Fruit fly (Drosophila melanogaster) whole organism: ENCODE measurements around the gene Drsl2.

ENCODE experiments used
- CG8478 ChIP-seq: fragments of >200 bp; optimal IDR thresholded peaks from 2 replicates; lab custom pipeline; 2018; ENCODE audit warnings: inconsistent platforms
- Dll ChIP-seq: fragments of >200 bp; optimal IDR thresholded peaks from 2 replicates; lab custom pipeline; 2017
- EcR ChIP-seq, 2 experiments: fragments of >200 bp; optimal IDR thresholded peaks; 2 replicates each; lab custom pipeline; 2017; ENCODE audit warnings: missing biosample characterization in 2 of 2, missing genetic modification characterization in 2 of 2, missing genetic modification reagents in 2 of 2
- pan ChIP-seq: fragments of >200 bp; optimal IDR thresholded peaks from 2 replicates; lab custom pipeline; 2017
- psq ChIP-seq: fragments of >200 bp; optimal IDR thresholded peaks from 2 replicates; lab custom pipeline; 2017
- usp ChIP-seq: fragments of >200 bp; optimal IDR thresholded peaks from 2 replicates; lab custom pipeline; 2017; ENCODE audit warnings: missing biosample characterization, missing genetic modification characterization, mixed read lengths

The Drsl2 gene

DNA sequence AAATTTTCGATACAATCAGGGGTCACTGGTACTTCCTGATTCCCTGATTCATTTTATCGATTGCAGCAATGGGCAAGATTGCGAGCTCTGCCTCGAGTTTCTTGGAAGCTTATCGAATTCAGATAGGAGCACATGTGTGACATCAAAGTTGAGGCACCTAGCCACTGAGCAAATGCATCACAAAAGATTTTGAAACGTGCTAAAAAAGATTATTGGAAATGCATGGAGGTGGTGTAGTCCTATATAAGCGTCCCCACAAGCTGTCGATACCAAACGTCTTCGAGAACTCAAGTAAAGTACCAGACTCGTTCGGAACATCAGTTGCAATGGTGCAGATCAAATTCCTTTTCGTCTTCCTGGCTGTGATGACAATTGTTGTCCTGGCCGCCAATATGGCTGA lies at the start of gene Drsl2:
TSS of gene Drsl2 (plus strand) at position 301 of the 400 bp plus-strand sequence.
- no peak for TF ChIP-seq Dll (lab: Kevin White, UChicago)

DNA sequence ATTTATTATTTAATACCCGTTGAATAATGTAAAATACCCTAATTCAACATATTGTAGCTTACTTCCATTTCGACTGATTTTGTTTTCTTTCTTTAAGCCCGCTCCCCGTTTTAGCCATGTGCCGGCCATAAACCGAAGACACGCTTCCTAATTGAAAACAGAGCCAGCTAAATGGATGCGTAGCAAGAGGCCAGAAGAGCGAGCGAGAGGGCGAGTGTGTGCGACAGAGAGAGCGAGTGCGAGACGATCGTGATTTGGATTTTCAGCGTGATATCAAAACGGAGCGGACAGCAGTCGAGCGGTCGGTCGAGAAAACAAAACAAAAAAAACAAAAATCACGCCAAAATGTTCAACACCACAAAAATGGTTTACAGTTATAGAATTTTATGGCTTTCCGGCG lies 47.8 kb upstream of the Drsl2 start:
- no peak for TF ChIP-seq psq (lab: Kevin White, UChicago)
- no peak for TF ChIP-seq EcR (GFP tag; optimal IDR thresholded peaks at IDR 0.05; lab: Kevin White, UChicago)
- no peak for TF ChIP-seq Dll (lab: Kevin White, UChicago)
- TF ChIP-seq CG8478: no peak
- no peak for TF ChIP-seq usp (GFP tag; lab: Kevin White, UChicago)

DNA sequence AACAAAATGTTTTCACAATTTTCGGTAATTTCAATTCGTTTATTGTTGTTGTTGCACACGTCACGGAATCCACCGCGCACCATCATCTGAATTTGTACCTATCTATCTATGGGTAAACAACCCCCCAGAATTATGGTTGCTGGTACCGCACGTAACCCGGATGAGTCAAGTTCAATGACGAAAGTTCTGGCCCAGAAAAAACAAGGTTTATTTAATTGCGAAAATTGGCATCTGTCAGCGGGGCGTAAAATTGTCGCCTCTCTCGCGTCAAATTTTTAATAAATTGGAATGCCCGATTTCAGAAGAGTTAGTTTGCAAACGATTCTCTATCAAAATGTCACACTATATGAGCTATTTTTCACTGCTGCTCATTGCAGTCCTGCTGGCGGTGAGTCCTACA lies 46.0 kb upstream of the Drsl2 start, which contains the start of gene CG34265:
TSS of gene CG34265 (plus strand) at position 301 of the 400 bp plus-strand sequence.
- TF ChIP-seq Dll (lab: Kevin White, UChicago) (no peak), EcR (GFP tag; optimal IDR thresholded peaks at IDR 0.05; lab: Kevin White, UChicago) (no peak), CG8478 (no peak), pan (lab: Kevin White, UChicago) (no peak), usp (GFP tag; lab: Kevin White, UChicago) (no peak), psq (lab: Kevin White, UChicago) (no peak)

DNA sequence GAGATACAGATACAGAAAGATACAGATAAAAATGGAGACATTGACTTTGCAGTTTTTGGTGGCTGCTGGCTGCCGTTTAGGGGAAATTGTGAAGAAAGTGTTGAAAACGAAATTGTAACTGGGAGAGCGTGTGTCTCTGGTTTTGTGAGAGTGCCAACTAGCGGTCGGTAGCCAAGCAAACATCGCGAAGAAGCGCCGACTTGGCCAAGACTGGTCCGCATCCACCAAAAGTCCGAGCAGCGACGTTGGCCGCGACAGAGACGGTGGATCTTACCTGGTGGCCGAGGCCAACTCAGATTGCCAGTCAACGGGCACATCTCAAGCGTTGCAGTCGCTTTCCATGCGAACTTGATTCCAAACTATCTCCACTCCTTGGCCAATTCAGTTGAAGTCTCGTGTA lies 43.4 kb upstream of the Drsl2 start, which contains the start of gene CG14960:
TSS of gene CG14960 (plus strand) at position 301 of the 400 bp plus-strand sequence.
- TF ChIP-seq Dll (lab: Kevin White, UChicago) (no peak), pan (lab: Kevin White, UChicago) (no peak), CG8478 (no peak), psq (lab: Kevin White, UChicago) (no peak), usp (GFP tag; lab: Kevin White, UChicago) (no peak), EcR (GFP tag; optimal IDR thresholded peaks at IDR 0.05; lab: Kevin White, UChicago) (no peak)

DNA sequence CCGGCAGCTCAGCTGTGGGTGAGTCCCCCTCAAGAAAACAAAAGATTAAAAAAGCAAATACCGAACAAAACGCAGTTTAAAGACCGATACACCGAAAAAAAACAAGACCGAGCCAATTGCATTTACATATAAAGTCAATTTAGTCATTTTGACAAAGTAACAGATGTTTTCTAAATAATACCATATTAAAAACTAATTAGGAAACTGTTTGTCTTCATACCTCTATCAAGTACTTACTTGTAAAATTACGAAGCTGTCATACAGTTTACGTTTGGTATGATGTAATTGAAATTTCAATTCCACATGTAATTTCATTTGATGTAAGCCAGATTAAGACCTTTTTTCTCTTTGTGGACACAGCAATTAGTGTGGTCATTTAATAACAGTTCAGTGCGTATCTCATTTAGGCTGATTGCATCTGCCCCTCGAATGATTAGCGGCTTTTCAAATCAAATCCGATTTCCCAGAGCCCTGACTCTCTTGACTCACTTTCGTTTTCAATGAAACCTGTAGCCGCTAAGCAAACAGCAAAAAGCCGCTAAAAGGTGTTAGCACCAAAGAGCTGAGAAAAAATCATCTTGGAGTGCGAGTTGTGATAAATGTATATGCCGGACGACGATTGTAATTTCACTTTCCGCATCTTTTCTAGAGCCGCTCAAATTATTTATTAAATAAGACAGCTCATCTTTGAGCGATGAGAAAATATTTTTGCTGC lies 39.5 kb upstream of the Drsl2 start:
- TF ChIP-seq psq (lab: Kevin White, UChicago) (no peak), pan (lab: Kevin White, UChicago) (no peak), usp (GFP tag; lab: Kevin White, UChicago) (no peak), CG8478 (no peak), Dll (lab: Kevin White, UChicago) (no peak), EcR (GFP tag; optimal IDR thresholded peaks at IDR 0.05; lab: Kevin White, UChicago) (no peak)

DNA sequence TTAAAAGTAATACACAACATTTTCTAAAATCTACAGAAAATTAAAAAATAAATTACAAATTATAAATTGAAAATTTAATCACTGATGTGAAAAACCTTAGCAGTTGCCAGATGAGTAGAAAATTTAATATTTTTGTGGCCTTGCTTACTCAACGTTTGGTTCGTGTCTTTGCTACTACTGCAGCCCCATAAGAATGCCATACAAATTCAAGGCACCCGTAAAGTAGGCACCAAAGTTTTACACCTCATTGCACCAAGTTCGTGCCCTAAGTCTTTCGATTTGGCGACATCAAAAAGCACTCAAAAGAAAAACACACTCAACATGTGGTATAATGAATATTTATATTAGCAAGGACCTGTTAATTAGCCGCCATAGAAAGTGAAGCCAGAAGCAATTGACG lies 37.2 kb upstream of the Drsl2 start:
- TF ChIP-seq CG8478 (no peak), EcR (GFP tag; optimal IDR thresholded peaks at IDR 0.05; lab: Kevin White, UChicago) (no peak), pan (lab: Kevin White, UChicago) (no peak), usp (GFP tag; lab: Kevin White, UChicago) (no peak), Dll (lab: Kevin White, UChicago) (no peak), psq (lab: Kevin White, UChicago) (no peak)

DNA sequence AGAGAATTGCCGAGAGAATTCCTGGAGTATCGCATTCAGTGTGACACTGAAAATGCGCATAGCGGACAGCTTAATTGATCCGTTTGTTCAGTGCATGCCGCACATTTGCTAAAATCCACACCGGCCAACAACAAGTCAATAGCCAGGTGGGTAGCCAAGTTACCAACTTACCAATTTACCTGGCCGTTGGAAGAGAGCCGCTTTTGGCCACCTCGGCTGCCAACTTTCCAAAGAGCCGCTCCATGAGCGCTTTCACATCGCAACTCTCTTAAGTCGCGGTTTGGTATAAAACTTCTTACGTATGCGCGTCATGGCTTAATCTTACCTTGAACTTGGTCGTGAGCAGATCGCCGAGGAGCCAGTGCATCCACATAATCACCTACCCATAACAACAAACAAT lies 34.2 kb upstream of the Drsl2 start, which contains the start of gene CG12017:
TSS of gene CG12017 (plus strand) at position 310 of the 400 bp plus-strand sequence.
- TF ChIP-seq CG8478 (no peak), EcR (GFP tag; optimal IDR thresholded peaks at IDR 0.05; lab: Kevin White, UChicago) (no peak), Dll (lab: Kevin White, UChicago) (no peak), usp (GFP tag; lab: Kevin White, UChicago) (no peak), psq (lab: Kevin White, UChicago) (no peak), pan (lab: Kevin White, UChicago) (no peak)

DNA sequence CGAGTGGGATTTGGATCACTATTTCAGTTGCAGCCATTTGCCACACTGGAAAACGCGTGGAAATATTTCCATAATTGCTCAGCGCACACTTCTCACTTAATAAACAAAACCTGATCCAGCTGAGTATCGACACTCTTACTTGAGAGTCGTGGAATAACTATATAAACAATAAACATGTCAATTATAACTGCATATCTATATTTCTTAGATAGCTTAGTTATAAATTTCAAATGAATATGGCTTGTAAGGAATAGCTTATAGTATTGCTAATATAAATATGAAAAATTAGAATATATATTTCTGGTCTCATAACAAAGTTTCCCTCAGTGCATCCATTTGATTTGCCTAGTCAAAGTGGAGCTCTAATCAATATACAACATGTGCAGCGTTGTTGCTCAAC lies 30.9 kb upstream of the Drsl2 start:
- no peak for TF ChIP-seq EcR (GFP tag; optimal IDR thresholded peaks at IDR 0.05; lab: Kevin White, UChicago)
- no peak for TF ChIP-seq Dll (lab: Kevin White, UChicago)
- TF ChIP-seq usp (GFP tag; lab: Kevin White, UChicago): no peak
- TF ChIP-seq CG8478: no peak
- no peak for TF ChIP-seq psq (lab: Kevin White, UChicago)
- TF ChIP-seq pan (lab: Kevin White, UChicago): no peak

DNA sequence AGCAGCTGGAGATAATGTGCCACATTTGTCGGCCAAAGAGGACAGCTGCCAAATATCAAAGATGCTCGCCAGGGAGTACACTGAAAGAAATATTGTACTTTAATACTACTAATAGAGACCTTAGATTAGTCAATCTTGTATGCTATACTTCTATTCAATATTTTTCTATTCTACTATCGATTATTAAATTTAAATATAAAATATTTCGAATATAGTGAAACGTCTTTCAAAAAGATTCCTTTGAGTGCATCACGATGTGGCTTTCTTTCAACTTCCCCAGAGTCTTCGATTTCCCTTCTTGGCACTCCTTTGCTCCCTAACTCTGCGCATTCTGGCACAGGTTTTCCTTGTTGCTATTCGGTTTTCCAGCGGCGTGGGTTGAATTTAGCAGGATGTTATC lies 29.2 kb upstream of the Drsl2 start:
- no peak for TF ChIP-seq CG8478

DNA sequence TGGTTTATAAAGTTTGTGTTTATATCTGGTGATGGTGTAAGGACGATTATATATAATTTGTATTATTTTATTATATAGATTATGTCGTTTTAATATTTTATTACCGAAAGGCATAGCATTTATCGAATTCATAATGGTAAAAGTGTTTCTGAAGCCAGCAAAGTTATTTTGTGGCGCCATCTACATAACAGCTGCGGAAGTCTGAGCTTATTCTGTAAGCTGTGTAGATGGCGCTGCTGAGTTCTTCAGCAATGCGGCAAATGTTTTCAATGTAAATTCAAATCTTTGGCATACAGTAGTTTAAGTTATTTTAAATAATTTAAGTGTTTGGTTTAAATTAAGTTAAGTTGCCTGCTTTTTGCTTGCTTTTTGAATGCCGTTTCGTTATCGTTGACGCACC lies 25.7 kb upstream of the Drsl2 start:
- no peak for TF ChIP-seq CG8478
- TF ChIP-seq EcR (GFP tag; optimal IDR thresholded peaks at IDR 0.05; lab: Kevin White, UChicago): no peak
- TF ChIP-seq Dll (lab: Kevin White, UChicago): no peak
- TF ChIP-seq usp (GFP tag; lab: Kevin White, UChicago): no peak

DNA sequence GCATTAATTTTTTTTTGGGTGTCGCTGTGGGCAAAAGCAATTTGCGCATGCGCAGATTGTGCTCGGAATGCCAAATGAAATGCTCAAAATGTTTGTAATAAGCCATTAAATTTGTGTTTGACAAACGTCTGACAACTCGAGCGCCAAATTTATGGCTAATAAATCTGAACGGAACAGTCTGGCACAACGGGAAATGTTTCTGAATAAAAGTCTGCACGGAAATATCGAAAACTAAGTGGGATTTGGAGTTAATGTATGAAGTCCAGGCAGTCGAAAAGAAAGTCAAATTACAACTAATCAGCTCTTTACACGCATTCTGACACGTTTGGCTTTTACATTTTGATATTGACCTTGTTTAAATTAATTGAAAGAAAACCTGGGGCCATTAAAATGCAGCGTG lies 23.0 kb upstream of the Drsl2 start, which contains the start of gene CG12009:
TSS of gene CG12009 (plus strand) at position 301 of the 400 bp plus-strand sequence.
- TF ChIP-seq usp (GFP tag; lab: Kevin White, UChicago) (no peak), EcR (GFP tag; optimal IDR thresholded peaks at IDR 0.05; lab: Kevin White, UChicago) (no peak), CG8478 (no peak), pan (lab: Kevin White, UChicago) (no peak), Dll (lab: Kevin White, UChicago) (no peak), psq (lab: Kevin White, UChicago) (no peak)

DNA sequence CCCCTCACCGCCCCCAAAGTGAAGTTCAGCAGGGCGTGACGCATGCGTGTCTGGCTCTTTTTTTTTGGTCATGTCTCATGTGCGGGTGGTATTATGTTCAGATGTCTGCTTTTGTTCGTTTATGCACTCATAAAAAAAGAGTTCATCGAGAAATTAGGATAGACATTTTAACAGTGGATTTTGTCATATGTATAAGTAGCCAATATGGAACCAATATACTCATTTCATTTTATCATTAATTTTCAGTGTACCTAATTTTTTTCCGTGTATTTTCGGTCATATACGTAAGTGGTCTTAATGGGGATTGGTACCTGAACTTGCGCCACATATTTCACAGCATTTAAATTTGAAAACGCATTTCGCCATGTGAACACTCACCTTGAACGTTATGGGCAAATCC lies 13.8 kb upstream of the Drsl2 start:
- no peak for TF ChIP-seq EcR (GFP tag; optimal IDR thresholded peaks at IDR 0.05; lab: Kevin White, UChicago)
